Worm (Caenorhabditis elegans) whole organism, young adult: ENCODE measurements around the gene Y4C6B.2.

Source experiments
- B0261.1 ChIP-seq: sonication (generic microtip); optimal IDR thresholded peaks from 2 replicates; lab custom pipeline; 2016; ENCODE audit warnings: mild to moderate bottlenecking, missing genetic modification characterization, moderate library complexity, missing compliant biosample characterization
- B0336.3 ChIP-seq: fragments of 200-800 bp; sonication (Bioruptor generic); IDR thresholded peaks from 2 replicates; pipeline ENCODE4 v1.3.6; 2022; ENCODE audit warnings: missing genetic modification characterization, missing compliant biosample characterization
- D2030.7 ChIP-seq: fragments of 200-800 bp; sonication (Bioruptor generic); IDR thresholded peaks from 2 replicates; pipeline ENCODE4 v1.3.6; 2022; ENCODE audit warnings: missing genetic modification reagents, missing genetic modification characterization, missing compliant biosample characterization
- F22D6.2 ChIP-seq: sonication (generic microtip); optimal IDR thresholded peaks from 2 replicates; lab custom pipeline; 2016; ENCODE audit warnings: mild to moderate bottlenecking, missing genetic modification characterization, missing compliant biosample characterization
- F33H1.4 ChIP-seq: fragments of 200-800 bp; sonication (Bioruptor generic); IDR thresholded peaks from 2 replicates; pipeline ENCODE4 v1.3.6; 2022; ENCODE audit warnings: missing genetic modification reagents, missing genetic modification characterization, missing compliant biosample characterization
- F49E8.2 ChIP-seq: sonication (generic microtip); optimal IDR thresholded peaks from 3 replicates; lab custom pipeline; 2017; ENCODE audit warnings: missing genetic modification characterization, mild to moderate bottlenecking, missing compliant biosample characterization, antibody characterized with exemption, moderate library complexity; ENCODE audit not compliant: insufficient read depth
- F55B11.4 ChIP-seq: sonication (generic microtip); optimal IDR thresholded peaks from 2 replicates; lab custom pipeline; 2016; ENCODE audit warnings: missing compliant biosample characterization, missing genetic modification characterization, borderline replicate concordance; ENCODE audit not compliant: insufficient read depth
- Y53G8AR.9 ChIP-seq: fragments of 200-800 bp; sonication (Bioruptor generic); conservative IDR thresholded peaks from 2 replicates; pipeline ENCODE4 v1.3.6; 2022; ENCODE audit warnings: missing genetic modification reagents, missing genetic modification characterization, missing compliant biosample characterization
- Y95B8A.8 ChIP-seq: fragments of 200-800 bp; sonication (Bioruptor generic); IDR thresholded peaks from 2 replicates; pipeline ENCODE4 v1.3.6; 2022; ENCODE audit warnings: missing genetic modification reagents, missing genetic modification characterization, missing compliant biosample characterization
- akir-1 ChIP-seq: fragments of 200-800 bp; sonication (Bioruptor generic); optimal IDR thresholded peaks from 2 replicates; lab custom pipeline; 2018; ENCODE audit warnings: mild to moderate bottlenecking, missing genetic modification characterization, moderate library complexity, missing compliant biosample characterization
- attf-5 ChIP-seq: fragments of 200-800 bp; sonication (Bioruptor generic); optimal IDR thresholded peaks from 2 replicates; lab custom pipeline; 2018; ENCODE audit warnings: mild to moderate bottlenecking, missing genetic modification characterization, missing compliant biosample characterization
- attf-6 ChIP-seq: fragments of 200-800 bp; sonication (Bioruptor generic); IDR thresholded peaks from 2 replicates; pipeline ENCODE4 v1.3.6; 2022; ENCODE audit warnings: missing genetic modification reagents, missing genetic modification characterization, missing compliant biosample characterization
- ccch-3 ChIP-seq: fragments of 200-800 bp; sonication (Bioruptor generic); optimal IDR thresholded peaks from 2 replicates; lab custom pipeline; 2018; ENCODE audit warnings: mild to moderate bottlenecking, missing genetic modification characterization, missing compliant biosample characterization
- dox-1 ChIP-seq: fragments of 200-800 bp; sonication (Bioruptor generic); IDR thresholded peaks from 2 replicates; pipeline ENCODE4 v1.3.6; 2022; ENCODE audit warnings: missing genetic modification reagents, missing genetic modification characterization, missing compliant biosample characterization
- dpff-1 ChIP-seq: sonication (generic microtip); optimal IDR thresholded peaks from 2 replicates; lab custom pipeline; 2017; ENCODE audit warnings: mild to moderate bottlenecking, missing genetic modification characterization, missing compliant biosample characterization
- gei-17 ChIP-seq: fragments of 200-800 bp; sonication (Bioruptor generic); optimal IDR thresholded peaks from 2 replicates; lab custom pipeline; 2018; ENCODE audit warnings: mild to moderate bottlenecking, missing genetic modification characterization, missing compliant biosample characterization
- hlh-12 ChIP-seq: sonication (generic microtip); optimal IDR thresholded peaks from 2 replicates; lab custom pipeline; 2016; ENCODE audit warnings: missing genetic modification characterization, missing compliant biosample characterization
- hmg-1.2 ChIP-seq: fragments of 200-800 bp; sonication (Bioruptor generic); IDR thresholded peaks from 2 replicates; pipeline ENCODE4 v1.3.6; 2022; ENCODE audit warnings: missing genetic modification reagents, missing genetic modification characterization, missing compliant biosample characterization
- lin-35 ChIP-seq, 3 experiments: fragments of 150-350 bp in 2 of 3; sonication (generic microtip) in 1 of 3; optimal IDR thresholded peaks; 2 replicates each; lab custom pipeline; 2014 to 2018; ENCODE audit warnings: missing biosample characterization in 3 of 3, missing genetic modification characterization in 3 of 3, missing genetic modification reagents in 3 of 3
- lin-54 ChIP-seq: fragments of 200-800 bp; sonication (Bioruptor generic); optimal IDR thresholded peaks from 2 replicates; lab custom pipeline; 2018; ENCODE audit warnings: mild to moderate bottlenecking, missing genetic modification characterization, missing compliant biosample characterization
- lsl-1 ChIP-seq: fragments of 200-800 bp; sonication (Bioruptor generic); optimal IDR thresholded peaks from 2 replicates; lab custom pipeline; 2018; ENCODE audit warnings: mild to moderate bottlenecking, missing genetic modification characterization, moderate library complexity, missing compliant biosample characterization
- madf-6 ChIP-seq: fragments of 200-800 bp; sonication (Bioruptor generic); IDR thresholded peaks from 2 replicates; pipeline ENCODE4 v1.3.6; 2022; ENCODE audit warnings: missing genetic modification reagents, missing genetic modification characterization, missing compliant biosample characterization
- madf-8 ChIP-seq: fragments of 200-800 bp; sonication (Bioruptor generic); conservative IDR thresholded peaks from 2 replicates; pipeline ENCODE4 v1.3.6; 2022; ENCODE audit warnings: missing genetic modification reagents, missing genetic modification characterization, missing compliant biosample characterization
- nhr-179 ChIP-seq: sonication (generic microtip); optimal IDR thresholded peaks from 2 replicates; lab custom pipeline; 2016; ENCODE audit warnings: mild to moderate bottlenecking, missing genetic modification characterization, missing compliant biosample characterization
- nhr-80 ChIP-seq: sonication (generic microtip); optimal IDR thresholded peaks from 2 replicates; lab custom pipeline; 2016; ENCODE audit warnings: missing genetic modification characterization, missing compliant biosample characterization
- rpc-1 ChIP-seq, 2 experiments: fragments of 150-350 bp in 1 of 2; sonication (generic microtip) in 1 of 2; optimal IDR thresholded peaks; 2 replicates each; lab custom pipeline; 2014 to 2018; ENCODE audit warnings: missing biosample characterization in 1 of 2, missing genetic modification characterization in 1 of 2, missing genetic modification reagents in 1 of 2, missing genotype in 1 of 2
- sea-2 ChIP-seq: fragments of 200-800 bp; sonication (Bioruptor generic); IDR thresholded peaks from 2 replicates; pipeline ENCODE4 v1.3.6; 2022; ENCODE audit warnings: missing genetic modification characterization, missing compliant biosample characterization
- snpc-1.3 ChIP-seq: sonication (generic microtip); optimal IDR thresholded peaks from 2 replicates; lab custom pipeline; 2017; ENCODE audit warnings: missing genetic modification characterization, mild to moderate bottlenecking, missing compliant biosample characterization, antibody characterized with exemption, moderate library complexity, missing genotype, missing genetic modification reagents; ENCODE audit not compliant: insufficient read depth
- snpc-4 ChIP-seq, 5 experiments: fragments of 150-350 bp in 1 of 5; sonication (generic microtip) in 4 of 5; optimal IDR thresholded peaks; 2 replicates each; lab custom pipeline; 2014 to 2018; ENCODE audit warnings: missing genetic modification characterization in 5 of 5, missing biosample characterization in 3 of 5, antibody characterized with exemption in 2 of 5, mild to moderate bottlenecking in 2 of 5, missing compliant biosample characterization in 2 of 5, missing genotype in 2 of 5, moderate library complexity in 2 of 5, missing genetic modification reagents in 1 of 5
- tbx-9 ChIP-seq: sonication (generic microtip); optimal IDR thresholded peaks from 2 replicates; lab custom pipeline; 2016; ENCODE audit warnings: borderline replicate concordance, missing genetic modification characterization, inconsistent platforms, missing compliant biosample characterization
- tlf-1 ChIP-seq: fragments of 200-800 bp; sonication (Bioruptor generic); optimal IDR thresholded peaks from 2 replicates; lab custom pipeline; 2018; ENCODE audit warnings: mild to moderate bottlenecking, missing genetic modification characterization, missing compliant biosample characterization
- ztf-6 ChIP-seq: fragments of 200-800 bp; sonication (Bioruptor generic); IDR thresholded peaks from 2 replicates; pipeline ENCODE4 v1.3.6; 2022; ENCODE audit warnings: missing genetic modification reagents, missing genetic modification characterization, missing compliant biosample characterization

Gene Y4C6B.2

DNA sequence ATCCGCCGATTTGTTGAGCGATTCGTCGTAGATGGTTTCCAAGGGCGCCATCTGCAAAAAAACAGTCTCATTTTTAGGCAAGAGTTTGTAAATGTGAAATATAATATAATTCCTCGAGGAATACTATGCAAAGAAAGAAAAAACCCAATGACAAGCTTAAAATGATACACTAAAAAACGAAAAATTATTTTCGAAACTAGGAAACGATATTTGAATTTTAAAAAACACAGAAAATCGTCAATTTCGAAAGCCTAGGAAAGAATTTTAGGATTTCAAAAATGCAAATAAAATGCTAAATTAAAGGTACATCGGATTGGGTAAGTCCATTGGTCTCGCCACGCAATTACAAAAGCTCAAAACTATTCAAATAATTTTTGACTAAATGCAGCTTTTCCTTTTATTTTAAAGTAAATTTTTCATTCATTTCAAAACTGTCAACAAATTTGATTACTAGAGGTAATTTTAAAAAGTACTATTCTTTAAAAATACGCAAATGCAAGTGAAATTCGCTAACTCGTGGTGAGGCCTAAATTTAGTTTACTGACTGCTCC is 52.2 kb downstream of the Y4C6B.2 start, which contains the start of the genes htp-1 and ZK616.5:
Gene htp-1, minus strand, starts transcription at position 51 of the 551 bp plus-strand sequence.
Gene ZK616.5, plus strand, starts transcription at position 423 of the 551 bp plus-strand sequence.
- TF ChIP-seq lsl-1 (GFP tag; lab: Kevin White, UChicago) = peak; percentile 79
- TF ChIP-seq D2030.7 = no peak
- TF ChIP-seq snpc-4 (GFP tag; optimal IDR thresholded peaks at IDR 0.05; lab: Kevin White, UChicago) = no peak
- peak in 3 of 4 experiments; percentile 19 to 67 (median 63) for TF ChIP-seq snpc-4 (tag; optimal IDR thresholded peaks at IDR 0.05; lab: Kevin White, UChicago)
- no peak for TF ChIP-seq dox-1 (GFP tag; lab: Robert Waterston, UW)
- TF ChIP-seq rpc-1 (optimal IDR thresholded peaks at IDR 0.05; lab: Kevin White, UChicago) = no peak
- no peak for TF ChIP-seq rpc-1 (tag; optimal IDR thresholded peaks at IDR 0.05; lab: Kevin White, UChicago)
- TF ChIP-seq madf-8 (GFP tag; lab: Robert Waterston, UW) = no peak
- no peak for TF ChIP-seq sea-2 (GFP tag; lab: Robert Waterston, UW)
- peak; percentile 7 for TF ChIP-seq F49E8.2 (tag; lab: Kevin White, UChicago)
- TF ChIP-seq F33H1.4 (GFP tag; lab: Robert Waterston, UW) = peak; percentile 67
- no peak for TF ChIP-seq F22D6.2 (tag; lab: Kevin White, UChicago)
- TF ChIP-seq gei-17 (GFP tag; lab: Kevin White, UChicago) = no peak
- no peak for TF ChIP-seq hmg-1.2 (GFP tag; lab: Robert Waterston, UW)
- TF ChIP-seq madf-6 = peak; percentile 41; the same call in 1 of the 2 replicates
- TF ChIP-seq F55B11.4 (tag; lab: Kevin White, UChicago) = no peak
- no peak for TF ChIP-seq ccch-3 (GFP tag; lab: Kevin White, UChicago)
- TF ChIP-seq nhr-179 (tag; lab: Kevin White, UChicago) = no peak

DNA sequence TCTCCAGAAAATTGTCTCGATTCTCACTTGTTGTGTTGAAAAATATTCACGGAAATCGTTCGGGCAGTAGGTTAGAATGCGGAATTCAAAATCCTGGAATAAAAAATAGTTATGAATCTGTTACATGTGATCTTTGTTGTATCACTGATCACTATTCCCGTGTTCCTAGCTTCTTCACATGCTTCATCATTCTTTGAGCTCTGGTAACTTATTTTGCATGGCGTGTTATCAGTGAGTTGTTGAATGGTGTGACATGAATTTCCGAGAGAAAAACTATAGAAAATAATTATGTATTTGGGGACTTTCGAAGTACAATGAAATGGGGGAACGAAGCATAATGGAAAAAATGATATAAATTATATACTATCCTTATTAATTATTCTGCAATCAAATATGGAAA is 54.2 kb downstream of the Y4C6B.2 start:
- TF ChIP-seq B0336.3 (GFP tag; lab: Robert Waterston, UW) (0 out of 2 replicates have a peak, but pooled peaks have one; percentile 10), nhr-80 (tag; lab: Kevin White, UChicago) (peak; percentile 43), dpff-1 (tag; lab: Kevin White, UChicago) (no peak), attf-6 (0 out of 2 replicates have a peak, but pooled peaks have one; percentile 46), hlh-12 (tag; lab: Kevin White, UChicago) (no peak), snpc-4 (GFP tag; optimal IDR thresholded peaks at IDR 0.05; lab: Kevin White, UChicago) (no peak), snpc-4 (tag; optimal IDR thresholded peaks at IDR 0.05; lab: Kevin White, UChicago) (peak in 1 of 4 experiments; percentile 45), attf-5 (no peak), hmg-1.2 (GFP tag; lab: Robert Waterston, UW) (0 out of 2 replicates have a peak, but pooled peaks have one; percentile 16), ztf-6 (GFP tag; lab: Robert Waterston, UW) (no peak), tlf-1 (GFP tag; lab: Kevin White, UChicago) (peak; percentile 1), akir-1 (GFP tag; lab: Kevin White, UChicago) (no peak), lin-54 (GFP tag; lab: Kevin White, UChicago) (no peak), gei-17 (GFP tag; lab: Kevin White, UChicago) (no peak), snpc-1.3 (tag; lab: Kevin White, UChicago) (peak; percentile 4), B0261.1 (tag; lab: Kevin White, UChicago) (no peak), tbx-9 (tag; lab: Kevin White, UChicago) (no peak), lin-35 (GFP tag; optimal IDR thresholded peaks at IDR 0.05; lab: Kevin White, UChicago) (no peak), Y95B8A.8 (GFP tag; lab: Robert Waterston, UW) (no peak), Y53G8AR.9 (GFP tag; lab: Robert Waterston, UW) (no peak)
